Worm (Caenorhabditis elegans) whole organism, L1 larva: Measurements from ENCODE around the gene F02E8.4.
A peak's percentile ranks its signal among the peaks of the same experiment; 100 is the strongest.

ENCODE experiments used
- C04F5.9 ChIP-seq: sonication (generic microtip); optimal IDR thresholded peaks from 2 replicates; lab custom pipeline; 2016; ENCODE audit warnings: missing genetic modification characterization, missing compliant biosample characterization
- C16A3.4 ChIP-seq: fragments of 150-350 bp; optimal IDR thresholded peaks from 2 replicates; lab custom pipeline; 2014; ENCODE audit warnings: missing biosample characterization, missing genetic modification characterization
- Y116A8C.19 ChIP-seq: sonication (generic microtip); optimal IDR thresholded peaks from 2 replicates; lab custom pipeline; 2016; ENCODE audit warnings: missing compliant biosample characterization, missing genetic modification characterization, borderline replicate concordance
- aha-1 ChIP-seq: fragments of 150-350 bp; optimal IDR thresholded peaks from 2 replicates; lab custom pipeline; 2014; ENCODE audit warnings: missing biosample characterization, missing genetic modification characterization
- ama-1 ChIP-seq: fragments of 150-350 bp; optimal IDR thresholded peaks from 2 replicates; lab custom pipeline; 2014
- ceh-8 ChIP-seq: fragments of 200-800 bp; sonication (Bioruptor generic); optimal IDR thresholded peaks from 2 replicates; lab custom pipeline; 2018; ENCODE audit warnings: mild to moderate bottlenecking, missing genetic modification characterization, moderate library complexity, missing compliant biosample characterization
- ceh-88 ChIP-seq: fragments of 200-800 bp; sonication (Bioruptor generic); IDR thresholded peaks from 2 replicates; pipeline ENCODE4 v1.3.6; 2022; ENCODE audit warnings: missing genetic modification characterization, missing compliant biosample characterization
- ceh-90 ChIP-seq: sonication (generic microtip); optimal IDR thresholded peaks from 2 replicates; lab custom pipeline; 2016; ENCODE audit warnings: missing genetic modification characterization, missing compliant biosample characterization
- ces-1 ChIP-seq: fragments of 150-350 bp; optimal IDR thresholded peaks from 2 replicates; lab custom pipeline; 2014; ENCODE audit warnings: missing biosample characterization, missing genetic modification reagents, missing genetic modification characterization
- dsc-1 ChIP-seq: sonication (generic microtip); optimal IDR thresholded peaks from 2 replicates; lab custom pipeline; 2016; ENCODE audit warnings: mild to moderate bottlenecking, missing genetic modification characterization, missing compliant biosample characterization
- efl-1 ChIP-seq, 4 experiments: fragments of 150-350 bp; optimal IDR thresholded peaks in 3 of 4; peaks in 1 of 4; 1 replicate in 1 of 4; 2 replicates in 3 of 4; lab custom pipeline; 2014; ENCODE audit warnings: missing biosample characterization in 2 of 4, missing genetic modification characterization in 2 of 4, missing genetic modification reagents in 2 of 4
- elt-2 ChIP-seq: sonication (generic microtip); optimal IDR thresholded peaks from 2 replicates; lab custom pipeline; 2016; ENCODE audit warnings: missing genetic modification characterization, mild to moderate bottlenecking, inconsistent platforms, missing compliant biosample characterization, missing genetic modification reagents
- ets-5 ChIP-seq: fragments of 200-800 bp; sonication (Bioruptor generic); IDR thresholded peaks from 2 replicates; pipeline ENCODE4 v1.3.6; 2022; ENCODE audit warnings: missing genetic modification characterization, missing compliant biosample characterization
- fkh-10 ChIP-seq: sonication (generic microtip); optimal IDR thresholded peaks from 2 replicates; lab custom pipeline; 2017; ENCODE audit warnings: missing biosample characterization, missing genetic modification reagents, missing genetic modification characterization
- hpl-2 ChIP-seq: fragments of 150-350 bp; optimal IDR thresholded peaks from 2 replicates; lab custom pipeline; 2014; ENCODE audit warnings: missing biosample characterization, missing genetic modification reagents, missing genetic modification characterization
- lin-14 ChIP-seq: fragments of 200-800 bp; sonication (Bioruptor generic); optimal IDR thresholded peaks from 2 replicates; lab custom pipeline; 2018; ENCODE audit warnings: mild to moderate bottlenecking, missing genetic modification characterization, moderate library complexity, missing compliant biosample characterization
- lsy-2 ChIP-seq, 2 experiments: fragments of 150-350 bp; optimal IDR thresholded peaks; 2 replicates each; lab custom pipeline; 2014; ENCODE audit warnings: missing biosample characterization in 2 of 2, missing genetic modification characterization in 2 of 2
- mab-9 ChIP-seq: fragments of 200-800 bp; sonication (Bioruptor generic); IDR thresholded peaks from 2 replicates; pipeline ENCODE4 v1.3.6; 2022; ENCODE audit warnings: missing genetic modification reagents, missing genetic modification characterization, missing compliant biosample characterization
- mdl-1 ChIP-seq, 2 experiments: fragments of 150-350 bp; optimal IDR thresholded peaks; 2 replicates each; lab custom pipeline; 2014 to 2017; ENCODE audit warnings: missing biosample characterization in 2 of 2, missing genetic modification characterization in 2 of 2, inconsistent platforms in 1 of 2
- mep-1 ChIP-seq: fragments of 150-350 bp; optimal IDR thresholded peaks from 2 replicates; lab custom pipeline; 2014; ENCODE audit warnings: missing biosample characterization, missing genetic modification characterization
- nhr-20 ChIP-seq: sonication (generic microtip); optimal IDR thresholded peaks from 2 replicates; lab custom pipeline; 2016; ENCODE audit warnings: mild to moderate bottlenecking, missing genetic modification characterization, missing compliant biosample characterization
- nhr-71 ChIP-seq: sonication (generic microtip); optimal IDR thresholded peaks from 2 replicates; lab custom pipeline; 2016; ENCODE audit warnings: mild to moderate bottlenecking, missing genetic modification characterization, moderate library complexity, missing compliant biosample characterization
- nhr-84 ChIP-seq: sonication (generic microtip); optimal IDR thresholded peaks from 2 replicates; lab custom pipeline; 2017; ENCODE audit warnings: missing biosample characterization, missing genetic modification characterization
- nhr-85 ChIP-seq: sonication (generic microtip); peaks from one replicate; lab custom pipeline; 2016; ENCODE audit warnings: missing genetic modification characterization, inconsistent platforms, missing compliant biosample characterization
- nhr-90 ChIP-seq: sonication (generic microtip); optimal IDR thresholded peaks from 2 replicates; lab custom pipeline; 2016; ENCODE audit warnings: mild to moderate bottlenecking, missing genetic modification characterization, missing compliant biosample characterization; ENCODE audit not compliant: poor library complexity
- skn-1 ChIP-seq: fragments of 150-350 bp; optimal IDR thresholded peaks from 2 replicates; lab custom pipeline; 2014; ENCODE audit warnings: missing biosample characterization, missing genetic modification characterization
- snu-23 ChIP-seq: sonication (generic microtip); optimal IDR thresholded peaks from 2 replicates; lab custom pipeline; 2016; ENCODE audit warnings: missing genetic modification characterization, missing compliant biosample characterization
- sox-4 ChIP-seq: sonication (generic microtip); optimal IDR thresholded peaks from 2 replicates; lab custom pipeline; 2016; ENCODE audit warnings: missing genetic modification characterization, missing compliant biosample characterization
- swsn-7 ChIP-seq: sonication (generic microtip); optimal IDR thresholded peaks from 2 replicates; lab custom pipeline; 2016; ENCODE audit warnings: missing genetic modification characterization, missing compliant biosample characterization
- tlp-1 ChIP-seq: fragments of 150-350 bp; optimal IDR thresholded peaks from 2 replicates; lab custom pipeline; 2014; ENCODE audit warnings: missing biosample characterization, missing genetic modification characterization
- unc-130 ChIP-seq: fragments of 150-350 bp; optimal IDR thresholded peaks from 2 replicates; lab custom pipeline; 2017; ENCODE audit warnings: missing biosample characterization, missing genetic modification characterization, inconsistent platforms
- unc-98 ChIP-seq: fragments of 200-800 bp; sonication (Bioruptor generic); IDR thresholded peaks from 2 replicates; pipeline ENCODE4 v1.3.6; 2022; ENCODE audit warnings: missing genetic modification characterization, missing compliant biosample characterization
- vab-15 ChIP-seq: sonication (generic microtip); optimal IDR thresholded peaks from 2 replicates; lab custom pipeline; 2017; ENCODE audit warnings: missing genotype, mild to moderate bottlenecking, missing genetic modification characterization, missing compliant biosample characterization
- xbp-1 ChIP-seq: sonication (generic microtip); optimal IDR thresholded peaks from 2 replicates; lab custom pipeline; 2016; ENCODE audit warnings: missing genetic modification characterization, missing compliant biosample characterization
- ztf-11 ChIP-seq, 2 experiments: sonication (generic microtip); optimal IDR thresholded peaks; 2 replicates each; lab custom pipeline; 2016 to 2017; ENCODE audit warnings: missing genetic modification characterization in 2 of 2, missing biosample characterization in 1 of 2, missing compliant biosample characterization in 1 of 2

F02E8.4 gene

DNA sequence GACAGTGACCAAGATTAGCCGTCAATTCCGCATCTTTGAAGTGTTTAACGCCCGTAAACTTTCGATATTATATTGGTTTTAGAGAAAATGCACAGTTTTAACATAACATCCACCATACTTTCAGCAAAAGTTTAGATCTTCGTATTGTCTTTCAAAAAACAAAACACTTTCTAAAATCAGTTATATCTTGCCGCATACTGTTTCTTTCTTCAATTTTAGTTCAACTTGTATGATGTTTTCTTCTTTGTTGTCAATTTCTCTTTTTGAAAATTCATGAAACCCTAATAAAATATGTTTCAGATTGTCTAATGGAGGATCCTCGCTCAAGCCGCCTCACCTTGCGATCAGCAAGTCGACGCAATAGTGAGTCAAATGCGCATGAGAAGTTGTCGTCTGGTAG, at the start of gene F02E8.4:
TSS of gene F02E8.4 (plus strand) at position 301 of the 400 bp plus-strand sequence.
- TF ChIP-seq nhr-85 (tag; lab: Kevin White, UChicago) = peak; percentile 23
- no peak for TF ChIP-seq ces-1 (GFP tag; lab: Kevin White, UChicago)
- TF ChIP-seq fkh-10 (GFP tag; lab: Kevin White, UChicago) = no peak
- no peak for TF ChIP-seq sox-4 (tag; lab: Kevin White, UChicago)

DNA sequence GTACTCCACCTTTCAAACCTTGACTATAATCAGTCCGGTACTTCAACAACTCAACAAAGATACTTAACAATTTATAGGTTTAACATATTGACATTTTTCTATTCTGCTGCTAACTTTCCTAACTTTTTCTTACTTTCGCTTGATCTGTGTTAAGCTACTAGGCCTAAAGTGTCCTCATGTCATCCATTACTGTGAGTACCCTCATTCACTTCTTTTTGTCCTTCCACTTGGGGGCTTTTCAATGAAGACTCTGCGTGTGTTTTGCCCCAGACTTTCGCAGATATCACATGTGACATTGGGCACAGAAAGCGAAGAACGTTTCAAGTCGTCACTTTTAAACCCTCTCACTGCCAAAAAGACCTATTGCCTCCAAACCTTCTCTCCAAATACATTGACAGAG, 49.2 kb upstream of the F02E8.4 start:
- TF ChIP-seq lin-14 = peak; percentile 24
- no peak for TF ChIP-seq efl-1 (optimal IDR thresholded peaks at IDR 0.05; lab: Kevin White, UChicago)
- peak in 1 of 2 experiments; percentile 30 for TF ChIP-seq efl-1 (GFP tag; optimal IDR thresholded peaks at IDR 0.05 in 1 of 2; lab: Kevin White, UChicago)
- TF ChIP-seq ama-1 (lab: Kevin White, UChicago) = no peak

DNA sequence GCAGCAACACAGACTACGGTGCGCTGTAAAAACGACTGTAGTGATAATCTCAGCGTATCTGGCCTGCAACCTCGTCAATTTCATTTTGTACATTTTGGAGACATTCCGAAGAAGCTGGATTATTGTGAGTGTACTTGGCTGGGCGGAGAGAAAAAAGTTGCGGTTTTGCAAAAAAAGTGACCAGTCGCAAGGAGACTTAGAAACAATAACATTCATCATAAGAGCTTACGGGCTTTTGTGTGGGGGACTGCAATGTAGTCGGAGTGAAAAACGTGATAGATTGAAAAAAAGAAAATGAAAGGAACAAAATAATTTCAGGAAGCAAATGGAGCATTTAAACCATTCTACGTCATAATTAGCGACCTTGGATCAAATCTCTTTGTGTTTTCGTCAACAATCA, 45.5 kb upstream of the F02E8.4 start:
- TF ChIP-seq nhr-71 (tag; lab: Kevin White, UChicago) (no peak), elt-2 (tag; lab: Kevin White, UChicago) (no peak), tlp-1 (tag; lab: Kevin White, UChicago) (no peak), hpl-2 (GFP tag; lab: Kevin White, UChicago) (no peak), ceh-90 (tag; lab: Kevin White, UChicago) (no peak), mab-9 (GFP tag; lab: Robert Waterston, UW) (no peak), ceh-88 (GFP tag; lab: Robert Waterston, UW) (no peak), xbp-1 (tag; lab: Kevin White, UChicago) (no peak), mep-1 (tag; lab: Kevin White, UChicago) (no peak), nhr-20 (no peak), C04F5.9 (tag; lab: Kevin White, UChicago) (no peak), swsn-7 (tag; lab: Kevin White, UChicago) (no peak), unc-98 (no peak), nhr-90 (no peak), ets-5 (GFP tag; lab: Robert Waterston, UW) (no peak), unc-130 (tag; lab: Kevin White, UChicago) (no peak), ztf-11 (tag; optimal IDR thresholded peaks at IDR 0.05; lab: Kevin White, UChicago) (no peak), skn-1 (no peak), Y116A8C.19 (tag; lab: Kevin White, UChicago) (no peak)

DNA sequence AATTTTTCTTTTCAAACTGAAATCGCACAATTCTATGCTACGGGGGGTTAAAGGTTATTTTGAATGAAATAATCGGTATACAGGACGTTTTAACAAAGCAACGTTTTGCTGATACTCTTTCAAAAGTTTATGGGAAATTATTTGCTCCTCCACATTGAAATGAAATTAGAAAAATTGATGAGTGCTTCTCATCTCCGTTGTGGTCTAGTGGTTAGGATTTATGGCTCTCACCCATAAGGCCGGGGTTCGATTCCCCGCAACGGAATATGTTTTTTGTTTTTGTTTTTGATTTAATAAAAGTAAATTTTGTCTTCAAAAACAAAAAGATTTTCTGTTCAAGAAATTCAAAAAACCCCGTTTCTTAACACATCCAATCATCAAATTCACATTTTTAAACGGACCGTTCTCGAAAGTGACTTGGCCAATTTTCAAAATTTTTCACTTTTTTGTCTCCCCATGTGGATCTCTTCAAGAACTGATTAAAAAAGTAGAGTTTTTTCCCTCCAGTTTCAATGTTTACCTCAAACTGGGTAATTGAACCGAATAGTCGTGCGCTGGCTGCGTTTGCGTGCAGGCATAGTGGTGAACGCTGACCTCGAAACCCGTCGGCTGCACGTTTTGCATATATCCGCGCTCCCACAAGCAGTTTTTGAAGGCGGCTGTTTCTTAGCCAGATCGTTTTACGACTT, 44.2 kb upstream of the F02E8.4 start:
- TF ChIP-seq dsc-1 (tag; lab: Kevin White, UChicago) (no peak), aha-1 (tag; lab: Kevin White, UChicago) (no peak), vab-15 (no peak), lsy-2 (tag; optimal IDR thresholded peaks at IDR 0.05; lab: Kevin White, UChicago) (no peak), C04F5.9 (tag; lab: Kevin White, UChicago) (no peak), C16A3.4 (no peak), nhr-84 (no peak), ceh-8 (no peak), hpl-2 (GFP tag; lab: Kevin White, UChicago) (no peak), snu-23 (GFP tag; lab: Kevin White, UChicago) (no peak), mdl-1 (tag; optimal IDR thresholded peaks at IDR 0.05; lab: Kevin White, UChicago) (no peak), mep-1 (tag; lab: Kevin White, UChicago) (no peak)
- TF ChIP-seq, all 84 proteins: peak for 0
